Worm (Caenorhabditis elegans): Measurements from ENCODE around the gene rpt-4.

- TF ChIP-seq him-1 (tag; optimal IDR thresholded peaks at IDR 0.05) = no peak
- no peak for TF ChIP-seq W03F9.2 (tag; optimal IDR thresholded peaks at IDR 0.05)
Measured at ce11 chrII:37213-37612, 8.8 kb downstream of the rpt-4 start, which contains the start of gene F23F1.6.
